Worm (Caenorhabditis elegans) whole organism, young adult: ENCODE data around the gene pap-1.

ENCODE experiments used
- B0261.1 ChIP-seq: sonication (generic microtip); optimal IDR thresholded peaks from 2 replicates; lab custom pipeline; 2016; ENCODE audit warnings: mild to moderate bottlenecking, missing genetic modification characterization, moderate library complexity, missing compliant biosample characterization
- F23B12.7 ChIP-seq: sonication (generic microtip); optimal IDR thresholded peaks from 2 replicates; lab custom pipeline; 2017; ENCODE audit warnings: missing genetic modification characterization, mild to moderate bottlenecking, missing compliant biosample characterization, antibody characterized with exemption, moderate library complexity; ENCODE audit not compliant: insufficient read depth
- F33H1.4 ChIP-seq: fragments of 200-800 bp; sonication (Bioruptor generic); IDR thresholded peaks from 2 replicates; pipeline ENCODE4 v1.3.6; 2022; ENCODE audit warnings: missing genetic modification reagents, missing genetic modification characterization, missing compliant biosample characterization
- F37B4.10 ChIP-seq: fragments of 200-800 bp; sonication (Bioruptor generic); IDR thresholded peaks from 2 replicates; pipeline ENCODE4 v1.3.6; 2022; ENCODE audit warnings: missing genetic modification characterization, missing compliant biosample characterization
- F39B2.1 ChIP-seq: fragments of 200-800 bp; sonication (Bioruptor generic); IDR thresholded peaks from 2 replicates; pipeline ENCODE4 v1.3.6; 2022; ENCODE audit warnings: missing genetic modification reagents, missing genetic modification characterization, missing compliant biosample characterization
- F49E8.2 ChIP-seq: sonication (generic microtip); optimal IDR thresholded peaks from 3 replicates; lab custom pipeline; 2017; ENCODE audit warnings: missing genetic modification characterization, mild to moderate bottlenecking, missing compliant biosample characterization, antibody characterized with exemption, moderate library complexity; ENCODE audit not compliant: insufficient read depth
- K11D2.4 ChIP-seq: fragments of 200-800 bp; sonication (Bioruptor generic); IDR thresholded peaks from 2 replicates; pipeline ENCODE4 v1.3.6; 2022; ENCODE audit warnings: missing genetic modification reagents, missing genetic modification characterization, missing compliant biosample characterization
- Y95B8A.8 ChIP-seq: fragments of 200-800 bp; sonication (Bioruptor generic); IDR thresholded peaks from 2 replicates; pipeline ENCODE4 v1.3.6; 2022; ENCODE audit warnings: missing genetic modification reagents, missing genetic modification characterization, missing compliant biosample characterization
- aptf-2 ChIP-seq: fragments of 200-800 bp; sonication (Bioruptor generic); conservative IDR thresholded peaks from 2 replicates; pipeline ENCODE4 v1.3.6; 2022; ENCODE audit warnings: missing genetic modification reagents, missing genetic modification characterization, missing compliant biosample characterization
- atf-7 ChIP-seq: sonication (generic microtip); optimal IDR thresholded peaks from 2 replicates; lab custom pipeline; 2017; ENCODE audit warnings: mild to moderate bottlenecking, missing genetic modification characterization, missing compliant biosample characterization
- attf-3 ChIP-seq: fragments of 200-800 bp; sonication (Bioruptor generic); conservative IDR thresholded peaks from 2 replicates; pipeline ENCODE4 v1.3.6; 2022; ENCODE audit warnings: missing genetic modification reagents, missing genetic modification characterization, missing compliant biosample characterization
- attf-5 ChIP-seq: fragments of 200-800 bp; sonication (Bioruptor generic); optimal IDR thresholded peaks from 2 replicates; lab custom pipeline; 2018; ENCODE audit warnings: mild to moderate bottlenecking, missing genetic modification characterization, missing compliant biosample characterization
- ccch-3 ChIP-seq: fragments of 200-800 bp; sonication (Bioruptor generic); optimal IDR thresholded peaks from 2 replicates; lab custom pipeline; 2018; ENCODE audit warnings: mild to moderate bottlenecking, missing genetic modification characterization, missing compliant biosample characterization
- cebp-1 ChIP-seq, 2 experiments: fragments of 200-800 bp in 1 of 2; sonication (Bioruptor generic) in 1 of 2; sonication (generic microtip) in 1 of 2; IDR thresholded peaks in 1 of 2; optimal IDR thresholded peaks in 1 of 2; 2 replicates each; pipeline versions ENCODE4 v1.3.6 to Lab custom; 2017 to 2022; ENCODE audit warnings: missing compliant biosample characterization in 2 of 2, missing genetic modification characterization in 2 of 2, mild to moderate bottlenecking in 1 of 2, missing genetic modification reagents in 1 of 2, moderate library complexity in 1 of 2
- ceh-100 ChIP-seq: fragments of 200-800 bp; sonication (Bioruptor generic); IDR thresholded peaks from 2 replicates; pipeline ENCODE4 v1.3.6; 2022; ENCODE audit warnings: missing genetic modification reagents, missing genetic modification characterization, missing compliant biosample characterization
- ceh-27 ChIP-seq: fragments of 200-800 bp; sonication (Bioruptor generic); optimal IDR thresholded peaks from 2 replicates; lab custom pipeline; 2018; ENCODE audit warnings: mild to moderate bottlenecking, missing genetic modification characterization, moderate library complexity, missing compliant biosample characterization
- ceh-40 ChIP-seq: fragments of 200-800 bp; sonication (Bioruptor generic); IDR thresholded peaks from 2 replicates; pipeline ENCODE4 v1.3.6; 2022; ENCODE audit warnings: missing genetic modification characterization, missing compliant biosample characterization
- egl-18 ChIP-seq: fragments of 200-800 bp; sonication (Bioruptor generic); IDR thresholded peaks from 2 replicates; pipeline ENCODE4 v1.3.6; 2022; ENCODE audit warnings: missing genetic modification reagents, missing genetic modification characterization, missing compliant biosample characterization
- egl-44 ChIP-seq: fragments of 200-800 bp; sonication (Bioruptor generic); IDR thresholded peaks from 2 replicates; pipeline ENCODE4 v1.3.6; 2022; ENCODE audit warnings: missing genetic modification reagents, missing genetic modification characterization, missing compliant biosample characterization
- ekl-4 ChIP-seq: fragments of 200-800 bp; sonication (Bioruptor generic); IDR thresholded peaks from 2 replicates; pipeline ENCODE4 v1.3.6; 2022; ENCODE audit warnings: missing genetic modification reagents, missing genetic modification characterization, missing compliant biosample characterization
- hmg-1.2 ChIP-seq: fragments of 200-800 bp; sonication (Bioruptor generic); IDR thresholded peaks from 2 replicates; pipeline ENCODE4 v1.3.6; 2022; ENCODE audit warnings: missing genetic modification reagents, missing genetic modification characterization, missing compliant biosample characterization
- hmg-20 ChIP-seq: fragments of 200-800 bp; sonication (Bioruptor generic); IDR thresholded peaks from 2 replicates; pipeline ENCODE4 v1.3.6; 2022; ENCODE audit warnings: missing genetic modification reagents, missing genetic modification characterization, missing compliant biosample characterization
- hsf-1 ChIP-seq: fragments of 200-800 bp; sonication (Bioruptor generic); IDR thresholded peaks from 2 replicates; pipeline ENCODE4 v1.3.6; 2022; ENCODE audit warnings: missing genetic modification reagents, missing genetic modification characterization, missing compliant biosample characterization
- let-526 ChIP-seq: fragments of 200-800 bp; sonication (Bioruptor generic); IDR thresholded peaks from 2 replicates; pipeline ENCODE4 v1.3.6; 2022; ENCODE audit warnings: missing genetic modification reagents, missing genetic modification characterization, missing compliant biosample characterization
- let-607 ChIP-seq, 2 experiments: fragments of 200-800 bp in 1 of 2; sonication (Bioruptor generic) in 1 of 2; sonication (generic microtip) in 1 of 2; optimal IDR thresholded peaks; 2 replicates each; lab custom pipeline; 2016 to 2018; ENCODE audit warnings: mild to moderate bottlenecking in 2 of 2, missing compliant biosample characterization in 2 of 2, missing genetic modification characterization in 2 of 2, moderate library complexity in 2 of 2, missing genotype in 1 of 2
- lin-35 ChIP-seq, 3 experiments: fragments of 150-350 bp in 2 of 3; sonication (generic microtip) in 1 of 3; optimal IDR thresholded peaks; 2 replicates each; lab custom pipeline; 2014 to 2018; ENCODE audit warnings: missing biosample characterization in 3 of 3, missing genetic modification characterization in 3 of 3, missing genetic modification reagents in 3 of 3
- nhr-120 ChIP-seq: fragments of 200-800 bp; sonication (Bioruptor generic); IDR thresholded peaks from 2 replicates; pipeline ENCODE4 v1.3.6; 2022; ENCODE audit warnings: missing genetic modification characterization, missing compliant biosample characterization
- nhr-179 ChIP-seq: sonication (generic microtip); optimal IDR thresholded peaks from 2 replicates; lab custom pipeline; 2016; ENCODE audit warnings: mild to moderate bottlenecking, missing genetic modification characterization, missing compliant biosample characterization
- nhr-27 ChIP-seq: fragments of 200-800 bp; sonication (Bioruptor generic); optimal IDR thresholded peaks from 2 replicates; lab custom pipeline; 2018; ENCODE audit warnings: mild to moderate bottlenecking, missing genetic modification characterization, moderate library complexity, missing compliant biosample characterization
- nhr-80 ChIP-seq: sonication (generic microtip); optimal IDR thresholded peaks from 2 replicates; lab custom pipeline; 2016; ENCODE audit warnings: missing genetic modification characterization, missing compliant biosample characterization
- nhr-90 ChIP-seq: sonication (generic microtip); optimal IDR thresholded peaks from 2 replicates; lab custom pipeline; 2016; ENCODE audit warnings: missing genotype, mild to moderate bottlenecking, missing genetic modification characterization, missing compliant biosample characterization
- pbrm-1 ChIP-seq: fragments of 200-800 bp; sonication (Bioruptor generic); IDR thresholded peaks from 2 replicates; pipeline ENCODE4 v1.3.6; 2022; ENCODE audit warnings: missing genetic modification reagents, missing genetic modification characterization, missing compliant biosample characterization
- rcor-1 ChIP-seq: fragments of 200-800 bp; sonication (Bioruptor generic); IDR thresholded peaks from 2 replicates; pipeline ENCODE4 v1.3.6; 2022; ENCODE audit warnings: missing genetic modification reagents, missing genetic modification characterization, missing compliant biosample characterization
- rpc-1 ChIP-seq, 2 experiments: fragments of 150-350 bp in 1 of 2; sonication (generic microtip) in 1 of 2; optimal IDR thresholded peaks; 2 replicates each; lab custom pipeline; 2014 to 2018; ENCODE audit warnings: missing biosample characterization in 1 of 2, missing genetic modification characterization in 1 of 2, missing genetic modification reagents in 1 of 2, missing genotype in 1 of 2
- sdz-38 ChIP-seq: sonication (generic microtip); optimal IDR thresholded peaks from 2 replicates; lab custom pipeline; 2016; ENCODE audit warnings: missing genotype, missing genetic modification characterization, missing compliant biosample characterization
- snpc-4 ChIP-seq, 5 experiments: fragments of 150-350 bp in 1 of 5; sonication (generic microtip) in 4 of 5; optimal IDR thresholded peaks; 2 replicates each; lab custom pipeline; 2014 to 2018; ENCODE audit warnings: missing genetic modification characterization in 5 of 5, missing biosample characterization in 3 of 5, antibody characterized with exemption in 2 of 5, mild to moderate bottlenecking in 2 of 5, missing compliant biosample characterization in 2 of 5, missing genotype in 2 of 5, moderate library complexity in 2 of 5, missing genetic modification reagents in 1 of 5
- sptf-2 ChIP-seq: fragments of 200-800 bp; sonication (Bioruptor generic); optimal IDR thresholded peaks from 2 replicates; lab custom pipeline; 2018; ENCODE audit warnings: mild to moderate bottlenecking, missing genetic modification characterization, missing compliant biosample characterization
- tlf-1 ChIP-seq: fragments of 200-800 bp; sonication (Bioruptor generic); optimal IDR thresholded peaks from 2 replicates; lab custom pipeline; 2018; ENCODE audit warnings: mild to moderate bottlenecking, missing genetic modification characterization, missing compliant biosample characterization
- unc-130 ChIP-seq: sonication (generic microtip); optimal IDR thresholded peaks from 2 replicates; lab custom pipeline; 2016; ENCODE audit warnings: missing genetic modification reagents, missing genetic modification characterization, missing compliant biosample characterization
- ztf-26 ChIP-seq: sonication (generic microtip); optimal IDR thresholded peaks from 2 replicates; lab custom pipeline; 2017; ENCODE audit warnings: missing genetic modification characterization, missing compliant biosample characterization
- ztf-3 ChIP-seq: fragments of 200-800 bp; sonication (Bioruptor generic); optimal IDR thresholded peaks from 2 replicates; lab custom pipeline; 2018; ENCODE audit warnings: mild to moderate bottlenecking, missing genetic modification characterization, missing compliant biosample characterization

Gene pap-1

DNA sequence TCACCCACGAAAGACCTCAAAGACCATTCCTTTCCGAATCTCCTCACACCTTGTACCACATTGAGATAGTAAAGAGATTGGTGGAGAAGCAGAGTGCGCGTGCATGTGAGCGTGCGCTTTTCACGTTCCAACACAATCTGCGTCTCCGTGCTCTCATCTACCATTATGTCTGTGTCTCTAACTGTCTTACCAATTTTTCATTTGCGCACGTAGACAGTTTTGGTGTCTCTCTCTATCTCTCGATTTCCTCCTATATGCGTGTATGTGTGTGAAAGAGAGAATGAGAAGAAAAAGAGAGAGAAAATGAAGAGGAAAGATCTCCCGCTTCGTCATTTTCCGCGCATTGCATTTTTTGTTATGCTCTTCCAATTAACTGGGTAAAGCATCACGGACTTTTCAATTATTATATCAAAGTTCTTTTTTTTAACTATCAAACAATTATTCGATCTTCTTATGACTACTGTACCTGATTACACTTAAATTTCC is 24.9 kb downstream of the pap-1 start (continued):
- TF ChIP-seq ekl-4 (GFP tag; lab: Robert Waterston, UW) (0 out of 2 replicates have a peak, but pooled peaks have one; percentile 46), hsf-1 (no peak), aptf-2 (GFP tag; lab: Robert Waterston, UW) (no peak), ceh-27 (peak; percentile 94), egl-44 (GFP tag; lab: Robert Waterston, UW) (no peak), ztf-3 (GFP tag; lab: Kevin White, UChicago) (peak; percentile 8), rpc-1 (optimal IDR thresholded peaks at IDR 0.05; lab: Kevin White, UChicago) (no peak), rpc-1 (tag; optimal IDR thresholded peaks at IDR 0.05; lab: Kevin White, UChicago) (no peak), sdz-38 (tag; lab: Kevin White, UChicago) (no peak), tlf-1 (GFP tag; lab: Kevin White, UChicago) (peak; percentile 53), ceh-40 (GFP tag; lab: Robert Waterston, UW) (no peak), let-607 (tag; optimal IDR thresholded peaks at IDR 0.05; lab: Kevin White, UChicago) (no peak), attf-5 (GFP tag; lab: Kevin White, UChicago) (peak; percentile 89), attf-3 (GFP tag; lab: Robert Waterston, UW) (no peak), lin-35 (GFP tag; optimal IDR thresholded peaks at IDR 0.05; lab: Kevin White, UChicago) (peak in 1 of 3 experiments; percentile 79), hmg-20 (GFP tag; lab: Robert Waterston, UW) (no peak), nhr-27 (tag; lab: Kevin White, UChicago) (no peak), F39B2.1 (GFP tag; lab: Robert Waterston, UW) (no peak), nhr-90 (tag; lab: Kevin White, UChicago) (no peak), rcor-1 (GFP tag; lab: Robert Waterston, UW) (no peak), egl-18 (peak; percentile 78; the same call in 1 of the 2 replicates), unc-130 (GFP tag; lab: Kevin White, UChicago) (no peak), nhr-80 (peak; percentile 64), F33H1.4 (GFP tag; lab: Robert Waterston, UW) (no peak), ceh-100 (no peak), let-526 (peak; percentile 66; the same call in 1 of the 2 replicates), sptf-2 (GFP tag; lab: Kevin White, UChicago) (no peak), hmg-1.2 (GFP tag; lab: Robert Waterston, UW) (peak; percentile 85), cebp-1 (GFP tag; IDR thresholded peaks at IDR 0.05; lab: Robert Waterston, UW) (no peak), cebp-1 (tag; optimal IDR thresholded peaks at IDR 0.05; lab: Kevin White, UChicago) (peak; percentile 85), K11D2.4 (GFP tag; lab: Robert Waterston, UW) (peak; percentile 90), F49E8.2 (tag; lab: Kevin White, UChicago) (no peak), ztf-26 (tag; lab: Kevin White, UChicago) (peak; percentile 38), B0261.1 (no peak), nhr-120 (GFP tag; lab: Robert Waterston, UW) (no peak), snpc-4 (GFP tag; optimal IDR thresholded peaks at IDR 0.05; lab: Kevin White, UChicago) (no peak), snpc-4 (tag; optimal IDR thresholded peaks at IDR 0.05; lab: Kevin White, UChicago) (peak; percentile 25 to 67 (median 38)), F23B12.7 (tag; lab: Kevin White, UChicago) (no peak), Y95B8A.8 (GFP tag; lab: Robert Waterston, UW) (peak; percentile 17; the same call in 1 of the 2 replicates), atf-7 (tag; lab: Kevin White, UChicago) (peak; percentile 88), nhr-179 (tag; lab: Kevin White, UChicago) (no peak), F37B4.10 (GFP tag; lab: Robert Waterston, UW) (no peak), ccch-3 (GFP tag; lab: Kevin White, UChicago) (no peak), pbrm-1 (GFP tag; lab: Robert Waterston, UW) (peak; percentile 73)
